Fruit fly (Drosophila melanogaster): ENCODE measurements around the gene ergic53.

ergic53 gene

DNA sequence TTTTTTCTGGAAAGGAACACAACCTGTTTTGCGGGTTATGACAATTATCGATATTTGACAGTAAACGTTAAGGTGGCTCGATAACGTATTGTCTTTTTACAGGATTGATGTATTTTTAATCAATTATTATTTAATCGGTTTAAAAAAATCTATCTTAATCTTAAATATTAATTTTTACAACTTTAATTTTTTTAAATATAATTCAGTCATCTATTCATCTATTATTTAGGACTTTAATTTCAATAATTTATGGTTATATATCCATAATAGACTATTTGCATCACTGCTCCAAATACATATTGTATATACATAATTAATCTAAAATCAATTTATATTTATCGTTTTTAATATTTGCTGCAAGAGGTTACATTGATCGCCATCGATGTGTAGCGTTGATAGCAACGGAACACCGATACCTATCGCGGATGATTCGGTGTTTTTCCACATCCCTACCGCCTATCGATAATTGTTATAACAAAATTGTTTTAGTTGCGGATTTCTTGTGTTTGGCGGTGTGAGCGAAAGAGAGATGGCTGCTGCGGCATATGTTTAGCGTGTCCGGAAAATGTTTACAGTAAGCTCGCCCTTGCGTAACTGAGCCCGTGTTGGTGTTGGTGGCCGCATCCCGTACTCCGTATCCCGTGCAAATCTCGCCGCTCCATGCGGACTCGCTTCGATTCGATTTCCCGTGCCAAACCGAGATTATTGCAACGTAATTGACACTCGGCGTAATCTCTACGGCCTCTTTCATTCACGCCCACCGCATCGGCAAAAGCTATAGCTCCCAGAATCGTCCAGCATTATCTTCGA lies 9.8 kb upstream of the ergic53 start, which contains the start of the genes GstO1 and foi (continued):
- TF ChIP-seq lab (GFP tag; optimal IDR thresholded peaks at IDR 0.05) (peak; percentile 37), slbo (GFP tag; IDR thresholded peaks at IDR 0.05) (peak; percentile 68), Ptx1 (GFP tag; IDR thresholded peaks at IDR 0.05) (peak; percentile 21; the same call in 1 of the 2 replicates), CHES-1-like (GFP tag; optimal IDR thresholded peaks at IDR 0.05) (peak; percentile 14), Sox102F (GFP tag; optimal IDR thresholded peaks at IDR 0.05) (no peak), CG4360 (GFP tag; IDR thresholded peaks at IDR 0.05) (no peak), NC2β (GFP tag; optimal IDR thresholded peaks at IDR 0.05) (no peak), rib (GFP tag; IDR thresholded peaks at IDR 0.05) (peak; percentile 43; the same call in 1 of the 2 replicates), sim (GFP tag; IDR thresholded peaks at IDR 0.05) (no peak), trem (tag; optimal IDR thresholded peaks at IDR 0.05) (peak; percentile 66), Dad (GFP tag; optimal IDR thresholded peaks at IDR 0.05) (no peak), MBD-R2 (GFP tag; IDR thresholded peaks at IDR 0.05) (peak; percentile 68), CG18476 (GFP tag; optimal IDR thresholded peaks at IDR 0.05) (no peak), pan (optimal IDR thresholded peaks at IDR 0.05) (no peak), pan (GFP tag; optimal IDR thresholded peaks at IDR 0.05 in 1 of 2, IDR thresholded peaks at IDR 0.05 in 1 of 2) (peak in 1 of 2 experiments; percentile 28), tio (GFP tag; optimal IDR thresholded peaks at IDR 0.05) (no peak), lov (optimal IDR thresholded peaks at IDR 0.05) (no peak), lov (GFP tag; IDR thresholded peaks at IDR 0.05) (no peak), Sin3A (optimal IDR thresholded peaks at IDR 0.05) (peak; percentile 20), CG2129 (GFP tag; IDR thresholded peaks at IDR 0.05; ENCODE audit: partially characterized antibody) (peak; percentile 91), CG17186 (GFP tag; optimal IDR thresholded peaks at IDR 0.05) (peak; percentile 18), chinmo (GFP tag; IDR thresholded peaks at IDR 0.05; ENCODE audit: partially characterized antibody) (peak; percentile 98), Gug (GFP tag; IDR thresholded peaks at IDR 0.05) (peak; percentile 47; the same call in 1 of the 4 replicates), bcd (GFP tag; optimal IDR thresholded peaks at IDR 0.05) (no peak), dpn (GFP tag; optimal IDR thresholded peaks at IDR 0.05) (peak in 1 of 2 experiments; percentile 19), peb (GFP tag; IDR thresholded peaks at IDR 0.05) (no peak), ATbp (GFP tag; optimal IDR thresholded peaks at IDR 0.05) (no peak), MTF-1 (GFP tag; optimal IDR thresholded peaks at IDR 0.05; ENCODE audit: borderline replicate concordance) (peak; percentile 45), Chrac-16 (GFP tag; optimal IDR thresholded peaks at IDR 0.05) (no peak), CG6254 (GFP tag; optimal IDR thresholded peaks at IDR 0.05) (no peak), Hr3 (GFP tag; optimal IDR thresholded peaks at IDR 0.05) (peak; percentile 15), inv (GFP tag; IDR thresholded peaks at IDR 0.05; ENCODE audit: partially characterized antibody) (peak; percentile 97), sens (GFP tag) (no peak), CG2202 (tag; optimal IDR thresholded peaks at IDR 0.05) (no peak), CG17385 (GFP tag; optimal IDR thresholded peaks at IDR 0.05) (peak; percentile 24), Stat92E (GFP tag; optimal IDR thresholded peaks at IDR 0.05) (no peak), CG9609 (GFP tag; optimal IDR thresholded peaks at IDR 0.05) (no peak), GATAe (GFP tag; conservative IDR thresholded peaks at IDR 0.05) (no peak), CG18764 (GFP tag; optimal IDR thresholded peaks at IDR 0.05) (no peak), gt (GFP tag; IDR thresholded peaks at IDR 0.05) (no peak), ssp (GFP tag; IDR thresholded peaks at IDR 0.05) (peak; percentile 32; the same call in 1 of the 2 replicates), CG6854 (GFP tag; optimal IDR thresholded peaks at IDR 0.05) (no peak), CG32767 (GFP tag; IDR thresholded peaks at IDR 0.05) (no peak), gro (GFP tag; optimal IDR thresholded peaks at IDR 0.05) (peak; percentile 37), CG9727 (GFP tag; optimal IDR thresholded peaks at IDR 0.05) (peak; percentile 11), CG30431 (GFP tag; optimal IDR thresholded peaks at IDR 0.05) (no peak), Sox100B (GFP tag; optimal IDR thresholded peaks at IDR 0.05) (no peak), CG15011 (GFP tag; optimal IDR thresholded peaks at IDR 0.05) (no peak), CG34376 (GFP tag; optimal IDR thresholded peaks at IDR 0.05) (no peak), bigmax (GFP tag; optimal IDR thresholded peaks at IDR 0.05) (peak; percentile 84)

All from whole organism, embryonic.